Worm (Caenorhabditis elegans): Measurements from ENCODE around the gene Y105C5B.3.

The Y105C5B.3 gene

DNA sequence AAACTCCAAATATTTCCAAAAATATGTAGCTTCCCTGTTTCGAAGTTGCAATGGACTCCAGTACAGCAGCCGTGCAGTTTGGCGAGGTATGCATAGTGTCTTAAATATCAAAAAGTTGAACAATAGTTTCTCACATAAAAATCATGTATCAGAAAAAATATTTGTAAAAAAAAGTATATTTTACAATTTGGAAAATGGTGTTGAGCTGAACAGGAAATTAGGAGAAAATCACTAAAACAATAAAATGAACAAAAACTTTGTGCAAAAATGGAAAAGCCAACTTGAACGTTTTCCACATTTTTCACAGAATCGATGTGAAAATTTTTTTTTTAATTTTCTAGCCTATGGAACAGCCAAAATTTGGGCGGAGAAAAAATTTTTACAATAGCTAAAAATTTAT is 42.7 kb downstream of the Y105C5B.3 start, which contains the start of gene Y105C5B.8:
Gene Y105C5B.8, minus strand, starts transcription at position 101 of the 400 bp plus-strand sequence.
- TF ChIP-seq ceh-14 (tag; optimal IDR thresholded peaks at IDR 0.05) (no peak), Y22D7AL.16 (tag; optimal IDR thresholded peaks at IDR 0.05) (no peak), unc-3 (GFP tag; conservative IDR thresholded peaks at IDR 0.05) (no peak), unc-3 (tag; optimal IDR thresholded peaks at IDR 0.05) (no peak), ceh-31 (tag; optimal IDR thresholded peaks at IDR 0.05) (no peak), ceh-2 (tag; optimal IDR thresholded peaks at IDR 0.05) (no peak), ceh-19 (GFP tag; optimal IDR thresholded peaks at IDR 0.05) (no peak), pax-1 (tag; optimal IDR thresholded peaks at IDR 0.05) (no peak), hlh-13 (GFP tag; optimal IDR thresholded peaks at IDR 0.05) (no peak), elt-2 (tag; optimal IDR thresholded peaks at IDR 0.05) (no peak), pat-9 (tag; optimal IDR thresholded peaks at IDR 0.05) (no peak), unc-86 (tag; optimal IDR thresholded peaks at IDR 0.05) (no peak), odd-2 (tag; optimal IDR thresholded peaks at IDR 0.05) (no peak), ceh-18 (tag; optimal IDR thresholded peaks at IDR 0.05) (no peak), T23F11.4 (GFP tag; optimal IDR thresholded peaks at IDR 0.05) (no peak)

DNA sequence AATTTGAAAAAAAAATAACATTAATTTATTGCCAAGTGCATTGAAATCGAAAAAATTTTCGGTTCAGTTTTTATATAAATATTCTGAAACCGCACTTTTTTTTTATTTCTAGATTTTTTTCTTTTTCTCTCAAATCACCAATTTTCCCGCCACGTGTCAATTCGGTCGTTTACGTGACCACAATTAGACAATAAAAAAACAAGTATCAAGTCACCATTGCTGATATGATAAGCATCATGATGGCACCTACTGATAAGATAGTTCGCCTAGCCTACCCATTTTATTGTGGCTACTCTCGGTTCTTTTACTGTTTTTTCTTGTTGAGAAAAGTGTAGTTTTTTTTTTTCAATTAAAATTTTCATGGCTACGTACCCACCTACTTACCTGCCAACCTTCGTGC is 45.8 kb downstream of the Y105C5B.3 start:
- TF ChIP-seq elt-2 (tag; optimal IDR thresholded peaks at IDR 0.05) (peak; percentile 93), ceh-14 (tag; optimal IDR thresholded peaks at IDR 0.05) (no peak), fkh-10 (GFP tag; optimal IDR thresholded peaks at IDR 0.05) (no peak)

DNA sequence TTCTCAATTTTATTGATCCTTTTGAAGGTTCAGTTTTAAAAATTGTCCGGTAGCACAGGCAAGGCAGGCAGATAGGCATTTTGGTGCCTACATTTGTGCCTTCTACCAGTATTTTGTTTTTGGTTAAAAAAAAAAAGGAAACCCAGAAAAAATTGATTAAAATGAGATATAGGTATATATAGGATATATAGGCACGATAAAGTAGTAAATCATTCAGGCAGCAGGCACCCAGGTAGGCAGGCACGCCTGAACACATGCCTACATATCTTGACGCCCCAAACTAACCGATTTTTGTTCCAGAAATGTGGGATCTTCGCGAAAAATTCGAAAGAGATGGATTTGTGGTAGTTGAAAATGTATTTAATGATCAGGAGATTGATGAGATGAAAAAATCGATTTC is 46.3 kb downstream of the Y105C5B.3 start, which contains the start of gene Y105C5B.9:
Gene Y105C5B.9, plus strand, starts transcription at position 301 of the 400 bp plus-strand sequence.
- TF ChIP-seq dve-1 (tag; optimal IDR thresholded peaks at IDR 0.05) (no peak), ref-2 (tag; optimal IDR thresholded peaks at IDR 0.05) (no peak), unc-3 (GFP tag; conservative IDR thresholded peaks at IDR 0.05) (no peak), unc-3 (tag; optimal IDR thresholded peaks at IDR 0.05) (no peak), C38D4.7 (GFP tag; optimal IDR thresholded peaks at IDR 0.05) (no peak), fkh-10 (GFP tag; optimal IDR thresholded peaks at IDR 0.05) (no peak), npax-4 (tag; optimal IDR thresholded peaks at IDR 0.05) (no peak)

DNA sequence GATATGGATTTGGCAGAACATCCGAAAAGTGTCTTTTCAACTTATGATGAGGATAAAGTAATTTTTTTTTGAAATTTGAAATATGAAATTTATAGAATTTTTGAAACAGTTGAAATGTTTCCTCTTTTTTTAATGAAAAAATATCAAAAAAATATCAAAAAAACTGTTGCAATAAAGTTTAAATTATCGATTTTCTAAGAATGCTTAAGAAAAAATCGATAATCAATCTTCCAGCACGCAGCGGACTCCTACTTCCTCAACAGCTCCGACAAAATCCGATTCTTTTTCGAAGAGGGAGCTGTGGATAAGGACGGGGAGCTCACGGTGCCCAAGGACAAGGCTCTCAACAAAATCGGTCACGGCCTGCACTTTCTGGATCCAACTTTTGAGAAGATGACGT is 46.7 kb downstream of the Y105C5B.3 start:
- TF ChIP-seq sdc-2 (tag; optimal IDR thresholded peaks at IDR 0.05) (no peak), ceh-2 (tag; optimal IDR thresholded peaks at IDR 0.05) (no peak), K09A11.1 (tag; optimal IDR thresholded peaks at IDR 0.05; ENCODE audit: insufficient read depth) (no peak), ama-1 (optimal IDR thresholded peaks at IDR 0.05) (no peak), nfya-1 (tag; optimal IDR thresholded peaks at IDR 0.05) (no peak), odd-2 (tag; optimal IDR thresholded peaks at IDR 0.05) (no peak), C08G9.2 (tag; optimal IDR thresholded peaks at IDR 0.05) (no peak), T23F11.4 (GFP tag; optimal IDR thresholded peaks at IDR 0.05) (no peak), eyg-1 (tag; optimal IDR thresholded peaks at IDR 0.05) (no peak), hlh-8 (tag; optimal IDR thresholded peaks at IDR 0.05) (no peak), pros-1 (tag; optimal IDR thresholded peaks at IDR 0.05) (no peak), dmd-4 (tag; optimal IDR thresholded peaks at IDR 0.05; ENCODE audit: borderline replicate concordance) (no peak), ahr-1 (tag; optimal IDR thresholded peaks at IDR 0.05) (no peak), pax-1 (tag; optimal IDR thresholded peaks at IDR 0.05) (no peak), zip-5 (tag; optimal IDR thresholded peaks at IDR 0.05) (no peak), fkh-6 (tag; optimal IDR thresholded peaks at IDR 0.05) (no peak), F13H6.1 (tag; optimal IDR thresholded peaks at IDR 0.05) (no peak), ttx-3 (tag; optimal IDR thresholded peaks at IDR 0.05) (no peak)

DNA sequence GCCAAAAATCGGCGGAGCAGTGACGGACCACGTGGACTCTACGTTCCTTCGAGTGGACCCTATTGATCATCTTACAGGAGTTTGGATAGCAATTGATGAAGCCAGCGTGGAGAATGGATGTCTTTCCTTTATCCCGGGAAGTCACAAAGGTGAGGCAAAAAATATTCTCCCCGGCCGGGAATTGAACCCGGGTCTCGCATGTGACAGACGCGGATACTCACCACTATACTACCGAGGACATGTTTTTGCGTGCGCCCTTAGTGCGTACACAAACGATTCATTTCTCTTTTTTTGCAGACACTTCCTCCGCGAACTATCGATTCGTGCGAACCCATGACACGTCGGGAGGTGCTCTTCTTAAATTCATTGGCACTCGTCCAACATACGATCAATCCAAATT is 47.2 kb downstream of the Y105C5B.3 start:
- TF ChIP-seq che-1 (tag; optimal IDR thresholded peaks at IDR 0.05) (peak; percentile 24), ceh-48 (tag; optimal IDR thresholded peaks at IDR 0.05) (no peak), Y22D7AL.16 (tag; optimal IDR thresholded peaks at IDR 0.05) (no peak), hlh-30 (tag; optimal IDR thresholded peaks at IDR 0.05; ENCODE audit: insufficient read depth) (peak; percentile 64)
